Worm (Caenorhabditis elegans) whole organism, L3 larva: ENCODE results near the gene unc-8.

Source experiments
- ama-1 ChIP-seq: fragments of 150-350 bp; optimal IDR thresholded peaks from 2 replicates; lab custom pipeline; 2018
- ceh-82 ChIP-seq: fragments of 150-350 bp; optimal IDR thresholded peaks from 2 replicates; lab custom pipeline; 2014; ENCODE audit warnings: missing biosample characterization, missing genetic modification characterization
- daf-12 ChIP-seq: fragments of 150-350 bp; optimal IDR thresholded peaks from 2 replicates; lab custom pipeline; 2014; ENCODE audit warnings: missing biosample characterization, missing genetic modification reagents, missing genetic modification characterization
- elt-1 ChIP-seq: fragments of 150-350 bp; optimal IDR thresholded peaks from 2 replicates; lab custom pipeline; 2014; ENCODE audit warnings: missing biosample characterization, missing genetic modification characterization
- elt-2 ChIP-seq: sonication (generic microtip); optimal IDR thresholded peaks from 2 replicates; lab custom pipeline; 2016; ENCODE audit warnings: missing genetic modification reagents, mild to moderate bottlenecking, missing genetic modification characterization, missing compliant biosample characterization
- fkh-2 ChIP-seq: fragments of 150-350 bp; optimal IDR thresholded peaks from 2 replicates; lab custom pipeline; 2014; ENCODE audit warnings: missing biosample characterization, missing genetic modification reagents, missing genetic modification characterization
- fos-1 ChIP-seq: fragments of 150-350 bp; optimal IDR thresholded peaks from 2 replicates; lab custom pipeline; 2014; ENCODE audit warnings: missing biosample characterization, missing genetic modification characterization
- nhr-23 ChIP-seq: fragments of 150-350 bp; optimal IDR thresholded peaks from 2 replicates; lab custom pipeline; 2014; ENCODE audit warnings: missing biosample characterization, missing genetic modification reagents, missing genetic modification characterization
- nhr-25 ChIP-seq: sonication (generic microtip); optimal IDR thresholded peaks from 2 replicates; lab custom pipeline; 2017; ENCODE audit warnings: missing biosample characterization, missing genetic modification characterization
- nhr-76 ChIP-seq: fragments of 150-350 bp; sonication (generic microtip); optimal IDR thresholded peaks from 5 replicates; lab custom pipeline; 2014; ENCODE audit warnings: missing biosample characterization, missing genetic modification characterization
- nhr-77 ChIP-seq: fragments of 150-350 bp; optimal IDR thresholded peaks from 2 replicates; lab custom pipeline; 2014; ENCODE audit warnings: missing biosample characterization, missing genetic modification characterization
- pha-4 ChIP-seq: fragments of 150-350 bp; optimal IDR thresholded peaks from 2 replicates; lab custom pipeline; 2014; ENCODE audit warnings: missing biosample characterization, missing genetic modification reagents, missing genetic modification characterization
- unc-62 ChIP-seq: fragments of 150-350 bp; sonication (generic microtip); optimal IDR thresholded peaks from 4 replicates; lab custom pipeline; 2014; ENCODE audit warnings: missing biosample characterization, missing genetic modification reagents, missing genetic modification characterization

- no peak for TF ChIP-seq ceh-82 (tag; lab: Kevin White, UChicago)
- TF ChIP-seq nhr-25 (tag; lab: Kevin White, UChicago) = no peak
- TF ChIP-seq fkh-2 (tag; lab: Kevin White, UChicago) = no peak
- TF ChIP-seq fos-1 = no peak
- no peak for TF ChIP-seq pha-4 (tag; lab: Kevin White, UChicago)
- no peak for TF ChIP-seq ama-1 (lab: Kevin White, UChicago)
- no peak for TF ChIP-seq elt-2 (tag; lab: Kevin White, UChicago)
- TF ChIP-seq elt-1 = no peak
- no peak for TF ChIP-seq daf-12 (tag; lab: Kevin White, UChicago)
- no peak for TF ChIP-seq nhr-23 (tag; lab: Kevin White, UChicago)
- TF ChIP-seq unc-62 (GFP tag; lab: Kevin White, UChicago) = no peak
- TF ChIP-seq nhr-76 (tag; lab: Kevin White, UChicago) = no peak
- no peak for TF ChIP-seq nhr-77 (tag; lab: Kevin White, UChicago)
These were observed 19.3 kb downstream of the unc-8 start for ce11 chrIV:7216210-7216609.
